Fruit fly (Drosophila melanogaster): ENCODE data around the gene bigmax.
A peak's percentile ranks its signal among the peaks of the same experiment; 100 is the strongest.

The bigmax gene

DNA sequence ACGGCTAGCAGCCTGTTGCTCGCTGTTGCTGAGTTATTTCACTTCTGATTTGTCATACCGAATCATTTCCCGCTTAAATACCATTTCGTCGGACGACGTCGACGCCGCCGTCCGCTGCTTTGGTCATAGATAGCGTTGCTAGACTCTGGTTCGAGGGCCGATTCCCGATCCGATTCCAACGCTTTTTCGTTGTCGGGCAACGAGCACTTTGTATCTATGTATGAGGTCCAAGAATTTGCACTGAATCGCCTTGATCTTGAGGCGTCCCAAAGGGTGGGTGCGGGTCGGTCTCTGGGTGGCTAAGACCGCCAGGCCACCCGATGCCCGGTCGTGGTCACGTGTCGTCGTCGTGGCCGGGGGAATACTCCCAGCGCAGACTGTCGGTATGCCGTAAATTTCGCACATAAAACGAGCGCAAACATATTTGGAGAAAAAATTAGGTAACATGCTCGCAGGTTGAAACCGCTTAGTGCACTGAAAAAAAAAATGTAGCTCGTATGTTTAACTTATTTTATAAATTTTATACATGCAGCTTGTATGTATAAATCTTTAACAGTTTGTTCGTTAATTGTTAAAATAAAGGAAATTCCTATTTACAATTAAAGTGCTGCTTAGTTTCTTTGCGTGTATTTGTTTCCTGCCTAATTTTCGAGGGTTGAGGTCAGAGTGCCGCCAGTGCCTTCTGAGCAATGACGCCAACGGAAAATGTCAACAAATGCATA, 4.0 kb upstream of the bigmax start, which contains the start of gene CG3348 (continued):
- peak; percentile 65 for TF ChIP-seq Poxn (GFP tag; IDR thresholded peaks at IDR 0.05)
- TF ChIP-seq CG1233 (GFP tag; optimal IDR thresholded peaks at IDR 0.05) = peak; percentile 77
- TF ChIP-seq CG10431 (GFP tag; optimal IDR thresholded peaks at IDR 0.05) = no peak
- TF ChIP-seq ERR (GFP tag; optimal IDR thresholded peaks at IDR 0.05) = peak; percentile 42
- TF ChIP-seq sna (GFP tag; IDR thresholded peaks at IDR 0.05; ENCODE audit: partially characterized antibody) = no peak
- TF ChIP-seq ap (GFP tag; IDR thresholded peaks at IDR 0.05) = no peak
- TF ChIP-seq slp2 (GFP tag; optimal IDR thresholded peaks at IDR 0.05) = peak; percentile 12
- no peak for TF ChIP-seq prd (optimal IDR thresholded peaks at IDR 0.05)
- TF ChIP-seq prd (GFP tag; IDR thresholded peaks at IDR 0.05) = peak; percentile 81
- TF ChIP-seq Hr51 (GFP tag; optimal IDR thresholded peaks at IDR 0.05) = peak; percentile 19 to 67
- no peak for TF ChIP-seq D (optimal IDR thresholded peaks at IDR 0.05)
- TF ChIP-seq D (GFP tag; optimal IDR thresholded peaks at IDR 0.05) = peak; percentile 33
- peak; percentile 53; the same call in 1 of the 2 replicates for TF ChIP-seq E2f1 (GFP tag; IDR thresholded peaks at IDR 0.05)
- TF ChIP-seq Antp (GFP tag; optimal IDR thresholded peaks at IDR 0.05) = peak; percentile 4
- peak; percentile 42 for TF ChIP-seq CG12744 (GFP tag; optimal IDR thresholded peaks at IDR 0.05)
- peak; percentile 43 for TF ChIP-seq CG17829 (tag; optimal IDR thresholded peaks at IDR 0.05)
- TF ChIP-seq Doc2 (GFP tag; IDR thresholded peaks at IDR 0.05) = no peak
- TF ChIP-seq CG16813 (GFP tag; IDR thresholded peaks at IDR 0.05; ENCODE audit: partially characterized antibody) = no peak
- peak; percentile 22 for TF ChIP-seq trem (tag; optimal IDR thresholded peaks at IDR 0.05)
- no peak for TF ChIP-seq YL-1 (GFP tag; optimal IDR thresholded peaks at IDR 0.05)
- TF ChIP-seq CG4282 (GFP tag; optimal IDR thresholded peaks at IDR 0.05) = no peak
- no peak for TF ChIP-seq yki (optimal IDR thresholded peaks at IDR 0.05)
- no peak for TF ChIP-seq CG34376 (GFP tag; optimal IDR thresholded peaks at IDR 0.05)
- peak; percentile 65 for TF ChIP-seq Ptx1 (GFP tag; IDR thresholded peaks at IDR 0.05)
- TF ChIP-seq Atf3 (GFP tag; optimal IDR thresholded peaks at IDR 0.05) = no peak
- TF ChIP-seq Dip3 (GFP tag; optimal IDR thresholded peaks at IDR 0.05) = peak; percentile 82
- peak; percentile 80 for TF ChIP-seq unpg (GFP tag; optimal IDR thresholded peaks at IDR 0.05)
- TF ChIP-seq CG14710 (tag; optimal IDR thresholded peaks at IDR 0.05) = peak; percentile 44
- TF ChIP-seq CG11723 (GFP tag; optimal IDR thresholded peaks at IDR 0.05) = peak; percentile 35
- TF ChIP-seq Sin3A (optimal IDR thresholded peaks at IDR 0.05) = no peak
- peak; percentile 58 for TF ChIP-seq CG7372 (GFP tag; IDR thresholded peaks at IDR 0.05)
- peak; percentile 95 for TF ChIP-seq Med (GFP tag)
- TF ChIP-seq cas (GFP tag; IDR thresholded peaks at IDR 0.05) = 0 out of 2 replicates have a peak, but pooled peaks have one; percentile 49
- peak; percentile 67 for TF ChIP-seq BtbVII (GFP tag; optimal IDR thresholded peaks at IDR 0.05)
- no peak for TF ChIP-seq jigr1 (GFP tag; IDR thresholded peaks at IDR 0.05)
- no peak for TF ChIP-seq CG7745 (tag; optimal IDR thresholded peaks at IDR 0.05)
- TF ChIP-seq CG5180 (GFP tag; optimal IDR thresholded peaks at IDR 0.05) = peak; percentile 4
- no peak for TF ChIP-seq pros (GFP tag; optimal IDR thresholded peaks at IDR 0.05)
- TF ChIP-seq Xbp1 (GFP tag; optimal IDR thresholded peaks at IDR 0.05) = peak; percentile 58
- no peak for TF ChIP-seq CG8478 (optimal IDR thresholded peaks at IDR 0.05)
- peak; percentile 66 for TF ChIP-seq CG18476 (GFP tag; optimal IDR thresholded peaks at IDR 0.05)
- no peak for TF ChIP-seq p53 (GFP tag; optimal IDR thresholded peaks at IDR 0.05)
- peak; percentile 58 for TF ChIP-seq Deaf1 (tag; optimal IDR thresholded peaks at IDR 0.05)
- no peak for TF ChIP-seq Kr (GFP tag; optimal IDR thresholded peaks at IDR 0.05)
- TF ChIP-seq hbn (GFP tag; IDR thresholded peaks at IDR 0.05; ENCODE audit: partially characterized antibody) = no peak
- TF ChIP-seq CG32532 (GFP tag; IDR thresholded peaks at IDR 0.05) = peak; percentile 94
- no peak for TF ChIP-seq CG10565 (GFP tag; optimal IDR thresholded peaks at IDR 0.05)
- peak; percentile 63 for TF ChIP-seq CG13424 (tag; optimal IDR thresholded peaks at IDR 0.05)
- no peak for TF ChIP-seq pfk (GFP tag; optimal IDR thresholded peaks at IDR 0.05)
- peak; percentile 13 for TF ChIP-seq emc (GFP tag; optimal IDR thresholded peaks at IDR 0.05)
- no peak for TF ChIP-seq Tbp (GFP tag; optimal IDR thresholded peaks at IDR 0.05)

Data from whole organism, embryonic.